Fruit fly (Drosophila melanogaster): ENCODE measurements around the gene sni.

- TF ChIP-seq CG32264 (GFP tag; optimal IDR thresholded peaks at IDR 0.05), result no peak
- no peak for TF ChIP-seq Vsx2 (GFP tag; optimal IDR thresholded peaks at IDR 0.05; ENCODE audit: partially characterized antibody)
- no peak for TF ChIP-seq h (GFP tag; optimal IDR thresholded peaks at IDR 0.05)
- TF ChIP-seq psq (GFP tag; optimal IDR thresholded peaks at IDR 0.05), result no peak
- TF ChIP-seq Dfd (GFP tag; optimal IDR thresholded peaks at IDR 0.05), result no peak
- TF ChIP-seq N (GFP tag; optimal IDR thresholded peaks at IDR 0.05), result no peak
- TF ChIP-seq dmrt93B (GFP tag; optimal IDR thresholded peaks at IDR 0.05), result no peak
- TF ChIP-seq CrebA (GFP tag; optimal IDR thresholded peaks at IDR 0.05; ENCODE audit: borderline replicate concordance), result no peak
- TF ChIP-seq OdsH (GFP tag; optimal IDR thresholded peaks at IDR 0.05), result no peak
- TF ChIP-seq usp (GFP tag; optimal IDR thresholded peaks at IDR 0.05), result no peak
- TF ChIP-seq lola (GFP tag; optimal IDR thresholded peaks at IDR 0.05), result no peak
- no peak for TF ChIP-seq sage (GFP tag; optimal IDR thresholded peaks at IDR 0.05)
- no peak for TF ChIP-seq rgr (GFP tag; optimal IDR thresholded peaks at IDR 0.05)
- TF ChIP-seq Myc (optimal IDR thresholded peaks at IDR 0.05), result no peak
Observed at dm6 chrX:8258281-8258802, 14.5 kb upstream of the sni start.
